Fruit fly (Drosophila melanogaster): ENCODE measurements around the gene gammaTub23C.

The gammaTub23C gene

DNA sequence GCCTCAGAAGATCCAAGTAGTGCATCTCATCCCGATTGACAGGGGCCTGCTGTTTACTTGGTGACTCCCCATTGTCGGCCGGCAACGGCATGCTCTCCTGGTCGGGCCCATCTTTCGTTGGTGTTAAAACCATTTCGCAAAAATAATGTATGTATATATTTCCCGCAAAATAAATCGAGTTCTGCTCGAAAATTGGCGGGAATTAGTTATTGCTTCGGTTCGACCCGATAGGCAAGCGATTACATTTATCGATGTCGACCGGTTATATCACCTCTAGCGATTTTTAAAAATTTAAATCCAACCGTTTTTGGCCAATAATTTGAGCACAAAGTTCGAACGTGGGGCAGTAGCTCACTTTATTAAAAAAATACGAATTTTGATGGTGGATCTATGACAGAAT, 3.3 kb upstream of the gammaTub23C start, which contains the start of gene Ts (continued):
- peak; percentile 70 for TF ChIP-seq sna (GFP tag; IDR thresholded peaks at IDR 0.05; ENCODE audit: partially characterized antibody)
- TF ChIP-seq PHDP (tag; optimal IDR thresholded peaks at IDR 0.05), result no peak
- TF ChIP-seq Hand (GFP tag; optimal IDR thresholded peaks at IDR 0.05), result no peak
- no peak for TF ChIP-seq ken (GFP tag; IDR thresholded peaks at IDR 0.05)
- TF ChIP-seq NK7.1 (GFP tag; optimal IDR thresholded peaks at IDR 0.05), result no peak
- TF ChIP-seq CG13775 (GFP tag; optimal IDR thresholded peaks at IDR 0.05), result no peak
- TF ChIP-seq zen2 (GFP tag; IDR thresholded peaks at IDR 0.05; ENCODE audit: partially characterized antibody), result peak; percentile 76
- no peak for TF ChIP-seq ATbp (GFP tag; optimal IDR thresholded peaks at IDR 0.05)
- no peak for TF ChIP-seq CG11560 (tag; IDR thresholded peaks at IDR 0.05)
- TF ChIP-seq bbx (GFP tag; IDR thresholded peaks at IDR 0.05; ENCODE audit: partially characterized antibody), result peak; percentile 89
- no peak for TF ChIP-seq dpn (GFP tag; optimal IDR thresholded peaks at IDR 0.05)
- TF ChIP-seq emc (GFP tag; optimal IDR thresholded peaks at IDR 0.05), result no peak
- no peak for TF ChIP-seq CG32767 (GFP tag; IDR thresholded peaks at IDR 0.05)
- TF ChIP-seq ci (GFP tag; IDR thresholded peaks at IDR 0.05), result no peak; the same call in 2 of the 3 replicates
- TF ChIP-seq inv (GFP tag; IDR thresholded peaks at IDR 0.05; ENCODE audit: partially characterized antibody), result peak; percentile 43; the same call in 1 of the 2 replicates
- no peak for TF ChIP-seq CG6683 (GFP tag; optimal IDR thresholded peaks at IDR 0.05)
- TF ChIP-seq CG18011 (GFP tag; optimal IDR thresholded peaks at IDR 0.05), result no peak
- TF ChIP-seq bowl (GFP tag; IDR thresholded peaks at IDR 0.05), result no peak
- TF ChIP-seq zf30C (GFP tag; optimal IDR thresholded peaks at IDR 0.05), result no peak
- TF ChIP-seq pan (optimal IDR thresholded peaks at IDR 0.05), result no peak
- no peak for TF ChIP-seq pan (GFP tag; optimal IDR thresholded peaks at IDR 0.05 in 1 of 2, IDR thresholded peaks at IDR 0.05 in 1 of 2)
- no peak for TF ChIP-seq Dad (GFP tag; optimal IDR thresholded peaks at IDR 0.05)
- TF ChIP-seq Nf-YA (GFP tag; IDR thresholded peaks at IDR 0.05), result no peak
- TF ChIP-seq CG9797 (GFP tag; optimal IDR thresholded peaks at IDR 0.05), result peak; percentile 18
- peak; percentile 60; the same call in 2 of the 3 replicates for TF ChIP-seq vnd (GFP tag; IDR thresholded peaks at IDR 0.05; ENCODE audit: partially characterized antibody)
- TF ChIP-seq Doc2 (GFP tag; IDR thresholded peaks at IDR 0.05), result no peak
- no peak for TF ChIP-seq row (GFP tag; IDR thresholded peaks at IDR 0.05)
- no peak for TF ChIP-seq Poxn (GFP tag; IDR thresholded peaks at IDR 0.05)
- TF ChIP-seq CG11695 (GFP tag; IDR thresholded peaks at IDR 0.05), result no peak
- TF ChIP-seq caup (GFP tag; optimal IDR thresholded peaks at IDR 0.05; ENCODE audit: severe bottlenecking), result no peak
- no peak for TF ChIP-seq CG9932 (GFP tag; IDR thresholded peaks at IDR 0.05)
- no peak for TF ChIP-seq HHEX (GFP tag; optimal IDR thresholded peaks at IDR 0.05)
- no peak for TF ChIP-seq Ets65A (GFP tag)
- TF ChIP-seq HLH4C (GFP tag; IDR thresholded peaks at IDR 0.05; ENCODE audit: partially characterized antibody), result peak; percentile 84
- no peak for TF ChIP-seq CG31441 (GFP tag; IDR thresholded peaks at IDR 0.05)
- no peak for TF ChIP-seq CG6765 (GFP tag; optimal IDR thresholded peaks at IDR 0.05)
- no peak for TF ChIP-seq Awh (GFP tag; IDR thresholded peaks at IDR 0.05)
- no peak for TF ChIP-seq NC2β (GFP tag; optimal IDR thresholded peaks at IDR 0.05)
- no peak for TF ChIP-seq CG10654 (GFP tag; optimal IDR thresholded peaks at IDR 0.05)
- no peak for TF ChIP-seq ssp (GFP tag; IDR thresholded peaks at IDR 0.05)
- TF ChIP-seq luna (GFP tag; optimal IDR thresholded peaks at IDR 0.05), result no peak
- TF ChIP-seq CG12155 (GFP tag; optimal IDR thresholded peaks at IDR 0.05), result no peak
- no peak for TF ChIP-seq CG11456 (GFP tag; IDR thresholded peaks at IDR 0.05)
- no peak for TF ChIP-seq CG10321 (GFP tag; IDR thresholded peaks at IDR 0.05)
- TF ChIP-seq az2 (GFP tag; optimal IDR thresholded peaks at IDR 0.05), result no peak
- TF ChIP-seq ftz-f1 (GFP tag; optimal IDR thresholded peaks at IDR 0.05), result no peak
- TF ChIP-seq CG7839 (tag; optimal IDR thresholded peaks at IDR 0.05), result no peak
- no peak for TF ChIP-seq chn (GFP tag; optimal IDR thresholded peaks at IDR 0.05)
- TF ChIP-seq CG34376 (GFP tag; optimal IDR thresholded peaks at IDR 0.05), result no peak
- TF ChIP-seq CG7271 (tag; optimal IDR thresholded peaks at IDR 0.05), result no peak
- TF ChIP-seq CG30403 (GFP tag; optimal IDR thresholded peaks at IDR 0.05), result no peak
- no peak for TF ChIP-seq rib (GFP tag; IDR thresholded peaks at IDR 0.05)
